Fruit fly (Drosophila melanogaster): Measurements from ENCODE around the gene Ncoa6.
A peak's percentile ranks its signal among the peaks of the same experiment; 100 is the strongest.

Ncoa6 gene

DNA sequence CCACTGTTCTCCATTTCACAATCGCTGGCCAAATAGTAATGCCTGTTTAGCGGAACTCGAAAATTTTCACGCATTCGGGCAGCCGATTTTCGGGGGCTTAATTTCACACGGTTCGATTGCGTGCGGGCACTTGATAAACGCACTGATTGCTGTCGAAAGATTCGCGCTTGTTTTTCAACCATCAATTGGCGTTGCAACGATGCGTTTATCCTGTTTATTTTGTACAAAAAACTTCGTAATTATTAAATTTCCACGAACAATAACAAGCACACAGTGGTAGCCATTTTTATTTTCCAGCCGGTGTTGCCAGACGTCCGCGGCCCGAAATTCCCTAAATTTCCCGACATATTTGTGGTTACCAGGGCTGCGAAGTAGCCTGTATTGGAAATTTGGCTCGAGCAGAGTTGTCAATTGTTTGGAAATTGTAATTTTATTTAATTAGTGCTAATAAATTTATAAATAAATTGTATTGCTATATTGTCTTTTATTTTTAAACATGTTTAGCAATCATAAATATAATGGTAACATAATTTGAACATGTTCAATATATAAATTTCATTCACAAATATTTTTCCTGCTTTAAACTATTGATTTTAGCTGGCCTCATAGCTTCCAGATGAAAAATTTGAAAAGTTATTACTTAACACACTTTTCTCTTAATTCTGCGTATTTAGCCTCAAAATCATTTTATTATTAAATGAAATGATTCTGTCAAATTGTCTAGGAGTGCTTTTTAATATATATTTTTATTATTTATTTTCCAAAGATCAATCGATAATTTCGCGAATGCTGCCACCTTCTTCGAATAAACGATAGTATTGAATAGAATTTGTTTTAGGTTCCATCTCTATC is at the start of gene Ncoa6, which contains the start of gene cype (continued):
- TF ChIP-seq CG15073 (GFP tag; optimal IDR thresholded peaks at IDR 0.05) (no peak), rib (GFP tag; IDR thresholded peaks at IDR 0.05) (no peak), CG7372 (GFP tag; IDR thresholded peaks at IDR 0.05) (no peak), CG2875 (GFP tag; optimal IDR thresholded peaks at IDR 0.05) (no peak), Hr78 (GFP tag; optimal IDR thresholded peaks at IDR 0.05) (no peak), CG10321 (GFP tag; IDR thresholded peaks at IDR 0.05) (no peak), CG9797 (GFP tag; optimal IDR thresholded peaks at IDR 0.05) (peak; percentile 71), eve (GFP tag; optimal IDR thresholded peaks at IDR 0.05) (no peak), Bgb (GFP tag; IDR thresholded peaks at IDR 0.05; ENCODE audit: partially characterized antibody) (peak; percentile 84), CG11093 (GFP tag; IDR thresholded peaks at IDR 0.05) (no peak), trem (tag; optimal IDR thresholded peaks at IDR 0.05) (peak; percentile 44), inv (GFP tag; IDR thresholded peaks at IDR 0.05; ENCODE audit: partially characterized antibody) (peak; percentile 69; the same call in 1 of the 2 replicates), dm (GFP tag; optimal IDR thresholded peaks at IDR 0.05) (no peak), abd-A (tag; optimal IDR thresholded peaks at IDR 0.05) (no peak), wek (GFP tag; optimal IDR thresholded peaks at IDR 0.05) (no peak), bab2 (GFP tag; optimal IDR thresholded peaks at IDR 0.05) (peak; percentile 5), nmo (GFP tag; optimal IDR thresholded peaks at IDR 0.05) (peak; percentile 69), BEAF-32 (GFP tag; optimal IDR thresholded peaks at IDR 0.05) (peak; percentile 74), nau (GFP tag; optimal IDR thresholded peaks at IDR 0.05) (no peak), HmgD (GFP tag; optimal IDR thresholded peaks at IDR 0.05) (no peak), NC2β (GFP tag; optimal IDR thresholded peaks at IDR 0.05) (no peak), tin (GFP tag; optimal IDR thresholded peaks at IDR 0.05) (peak; percentile 25), Dip2 (GFP tag; IDR thresholded peaks at IDR 0.05) (no peak), CG6854 (GFP tag; optimal IDR thresholded peaks at IDR 0.05) (peak; percentile 6), sug (tag; optimal IDR thresholded peaks at IDR 0.05) (peak; percentile 56), CG7987 (GFP tag; optimal IDR thresholded peaks at IDR 0.05) (peak; percentile 28), CG3163 (GFP tag; optimal IDR thresholded peaks at IDR 0.05) (no peak), sisA (GFP tag; IDR thresholded peaks at IDR 0.05) (peak; percentile 28; the same call in 1 of the 2 replicates), CG32532 (GFP tag; IDR thresholded peaks at IDR 0.05) (peak; percentile 69), shn (GFP tag; optimal IDR thresholded peaks at IDR 0.05) (no peak), CG3065 (GFP tag; optimal IDR thresholded peaks at IDR 0.05) (peak; percentile 13), CG9437 (GFP tag; optimal IDR thresholded peaks at IDR 0.05) (peak; percentile 59), CG12744 (GFP tag; optimal IDR thresholded peaks at IDR 0.05) (no peak), CG10979 (tag; optimal IDR thresholded peaks at IDR 0.05) (no peak), CG13624 (GFP tag; optimal IDR thresholded peaks at IDR 0.05) (no peak), jumu (GFP tag; optimal IDR thresholded peaks at IDR 0.05) (no peak), CG8478 (optimal IDR thresholded peaks at IDR 0.05) (no peak), CG10267 (tag; optimal IDR thresholded peaks at IDR 0.05) (peak; percentile 58), ranshi (GFP tag; IDR thresholded peaks at IDR 0.05) (peak; percentile 54; the same call in 1 of the 2 replicates), lov (optimal IDR thresholded peaks at IDR 0.05) (no peak), lov (GFP tag; IDR thresholded peaks at IDR 0.05) (no peak), exex (tag; optimal IDR thresholded peaks at IDR 0.05) (no peak), Atf-2 (GFP tag; optimal IDR thresholded peaks at IDR 0.05) (no peak), CG7963 (GFP tag; IDR thresholded peaks at IDR 0.05; ENCODE audit: partially characterized antibody) (0 out of 3 replicates have a peak, but pooled peaks have one; percentile 36), Aef1 (GFP tag; IDR thresholded peaks at IDR 0.05) (peak; percentile 40; the same call in 2 of the 3 replicates), Blimp-1 (GFP tag; optimal IDR thresholded peaks at IDR 0.05) (peak; percentile 39), org-1 (GFP tag; optimal IDR thresholded peaks at IDR 0.05) (no peak), CG18619 (GFP tag; optimal IDR thresholded peaks at IDR 0.05) (peak; percentile 24), z (GFP tag; IDR thresholded peaks at IDR 0.05) (no peak), br (optimal IDR thresholded peaks at IDR 0.05) (no peak)

All from whole organism, embryonic.